Fruit fly (Drosophila melanogaster): Measurements from ENCODE around the gene CG15020.

CG15020 gene

dm6 chr3L:4474946-4475470 is 53.5 kb downstream of the CG15020 start (continued):
- TF ChIP-seq abd-A (tag; optimal IDR thresholded peaks at IDR 0.05) (peak; percentile 84), Mad (GFP tag; optimal IDR thresholded peaks at IDR 0.05) (peak; percentile 67), gro (GFP tag; optimal IDR thresholded peaks at IDR 0.05) (peak; percentile 83), peb (GFP tag; IDR thresholded peaks at IDR 0.05) (no peak), sug (tag; optimal IDR thresholded peaks at IDR 0.05) (peak; percentile 72), Hey (tag; optimal IDR thresholded peaks at IDR 0.05) (peak; percentile 79), Awh (GFP tag; IDR thresholded peaks at IDR 0.05) (peak; percentile 56; the same call in 1 of the 2 replicates), Atf-2 (GFP tag; optimal IDR thresholded peaks at IDR 0.05) (no peak), C15 (GFP tag; IDR thresholded peaks at IDR 0.05) (0 out of 3 replicates have a peak, but pooled peaks have one; percentile 60), CG11093 (GFP tag; IDR thresholded peaks at IDR 0.05) (no peak), HHEX (GFP tag; optimal IDR thresholded peaks at IDR 0.05) (peak; percentile 92), rib (GFP tag; IDR thresholded peaks at IDR 0.05) (no peak; the same call in 1 of the 2 replicates), luna (GFP tag; optimal IDR thresholded peaks at IDR 0.05) (peak; percentile 45), salm (tag; optimal IDR thresholded peaks at IDR 0.05) (peak; percentile 77), sima (GFP tag; optimal IDR thresholded peaks at IDR 0.05) (peak; percentile 66), CG32532 (GFP tag; IDR thresholded peaks at IDR 0.05) (peak; percentile 82), Nf-YB (GFP tag; optimal IDR thresholded peaks at IDR 0.05) (peak; percentile 71), Xrp1 (GFP tag; IDR thresholded peaks at IDR 0.05) (no peak), CG1024 (GFP tag; IDR thresholded peaks at IDR 0.05) (peak; percentile 65), CG1529 (GFP tag; optimal IDR thresholded peaks at IDR 0.05) (peak; percentile 86), zen2 (GFP tag; IDR thresholded peaks at IDR 0.05; ENCODE audit: partially characterized antibody) (no peak), Bdp1 (GFP tag; optimal IDR thresholded peaks at IDR 0.05) (peak; percentile 53), Hmr (GFP tag; optimal IDR thresholded peaks at IDR 0.05) (peak; percentile 90), z (GFP tag; IDR thresholded peaks at IDR 0.05) (0 out of 3 replicates have a peak, but pooled peaks have one; percentile 30), slou (GFP tag; optimal IDR thresholded peaks at IDR 0.05) (peak; percentile 34), CG12391 (tag; optimal IDR thresholded peaks at IDR 0.05) (peak; percentile 86), CG8924 (tag; optimal IDR thresholded peaks at IDR 0.05) (no peak), Xbp1 (GFP tag; optimal IDR thresholded peaks at IDR 0.05) (peak; percentile 75), CG10431 (GFP tag; optimal IDR thresholded peaks at IDR 0.05) (peak; percentile 84), Sry-β (GFP tag; optimal IDR thresholded peaks at IDR 0.05) (peak; percentile 67), ab (GFP tag; optimal IDR thresholded peaks at IDR 0.05) (no peak), kah (GFP tag; optimal IDR thresholded peaks at IDR 0.05) (peak; percentile 81), lilli (GFP tag; optimal IDR thresholded peaks at IDR 0.05) (peak; percentile 58), CG13894 (tag; optimal IDR thresholded peaks at IDR 0.05) (peak; percentile 59), wor (GFP tag; IDR thresholded peaks at IDR 0.05) (no peak), Fer1 (GFP tag; optimal IDR thresholded peaks at IDR 0.05) (peak; percentile 97), CG11085 (GFP tag; IDR thresholded peaks at IDR 0.05) (no peak; the same call in 1 of the 2 replicates), dm (GFP tag; optimal IDR thresholded peaks at IDR 0.05) (peak; percentile 52), CG7786 (GFP tag; optimal IDR thresholded peaks at IDR 0.05) (no peak), fru (optimal IDR thresholded peaks at IDR 0.05) (no peak), nau (GFP tag; optimal IDR thresholded peaks at IDR 0.05) (peak; percentile 96), CG10321 (GFP tag; IDR thresholded peaks at IDR 0.05) (no peak), vnd (GFP tag; IDR thresholded peaks at IDR 0.05; ENCODE audit: partially characterized antibody) (no peak), Atf6 (GFP tag; IDR thresholded peaks at IDR 0.05) (peak; percentile 71), bbx (GFP tag; IDR thresholded peaks at IDR 0.05; ENCODE audit: partially characterized antibody) (no peak), ara (GFP tag; IDR thresholded peaks at IDR 0.05) (0 out of 2 replicates have a peak, but pooled peaks have one; percentile 54), br (optimal IDR thresholded peaks at IDR 0.05) (no peak), ind (GFP tag; optimal IDR thresholded peaks at IDR 0.05) (peak; percentile 37), gem (tag; optimal IDR thresholded peaks at IDR 0.05) (no peak), CG7839 (tag; optimal IDR thresholded peaks at IDR 0.05) (peak; percentile 67), nom (GFP tag; optimal IDR thresholded peaks at IDR 0.05) (no peak)

All from whole organism, embryonic.